Fruit fly (Drosophila melanogaster): ENCODE results near the gene CG8072.

- TF ChIP-seq CG8478 (optimal IDR thresholded peaks at IDR 0.05) (no peak), pan (optimal IDR thresholded peaks at IDR 0.05) (no peak), psq (optimal IDR thresholded peaks at IDR 0.05) (no peak), Dll (optimal IDR thresholded peaks at IDR 0.05) (no peak), usp (GFP tag; optimal IDR thresholded peaks at IDR 0.05) (no peak)
These were observed 45.8 kb upstream of the CG8072 start for dm6 chr3L:10105820-10106219.

All from whole organism.